Fruit fly (Drosophila melanogaster) whole organism, wandering third instar larva: ENCODE data around the gene CG10341.
A peak's percentile ranks its signal among the peaks of the same experiment; 100 is the strongest.

Source experiments
- Abd-B ChIP-seq: fragments of >200 bp; optimal IDR thresholded peaks from 2 replicates; lab custom pipeline; 2017; ENCODE audit warnings: missing biosample characterization, missing genetic modification characterization
- CG32264 ChIP-seq: fragments of 200-800 bp; sonication (Bioruptor generic); optimal IDR thresholded peaks from 2 replicates; lab custom pipeline; 2016; ENCODE audit warnings: missing biosample characterization, missing genetic modification characterization
- CG9705 ChIP-seq: fragments of 200-800 bp; sonication (Bioruptor generic); optimal IDR thresholded peaks from 2 replicates; lab custom pipeline; 2018; ENCODE audit warnings: missing biosample characterization, mild to moderate bottlenecking, missing genetic modification characterization
- CrebA ChIP-seq: fragments of 200-800 bp; sonication (Bioruptor generic); optimal IDR thresholded peaks from 2 replicates; lab custom pipeline; 2016; ENCODE audit warnings: missing biosample characterization, mild to moderate bottlenecking, missing genetic modification characterization, borderline replicate concordance
- Dfd ChIP-seq: fragments of >200 bp; optimal IDR thresholded peaks from 2 replicates; lab custom pipeline; 2017; ENCODE audit warnings: missing biosample characterization, missing genetic modification characterization
- Dif ChIP-seq: fragments of 200-275, 200-300 bp; sonication (Bioruptor generic); optimal IDR thresholded peaks from 2 replicates; lab custom pipeline; 2018; ENCODE audit warnings: missing biosample characterization, missing genetic modification characterization; ENCODE audit not compliant: partially characterized antibody
- GATAd ChIP-seq: sonication (Bioruptor generic); optimal IDR thresholded peaks from 2 replicates; lab custom pipeline; 2016; ENCODE audit warnings: missing biosample characterization, missing genetic modification characterization
- HLH106 ChIP-seq: fragments of 200-800 bp; optimal IDR thresholded peaks from 3 replicates; lab custom pipeline; 2019; ENCODE audit warnings: missing biosample characterization, mild to moderate bottlenecking, missing genetic modification characterization, moderate library complexity
- Hnf4 ChIP-seq: fragments of 200-800 bp; sonication (Bioruptor generic); optimal IDR thresholded peaks from 2 replicates; lab custom pipeline; 2016; ENCODE audit warnings: missing biosample characterization, mild to moderate bottlenecking, missing genetic modification characterization
- Hr78 ChIP-seq: fragments of >200 bp; optimal IDR thresholded peaks from 2 replicates; lab custom pipeline; 2017; ENCODE audit warnings: missing biosample characterization, missing genetic modification characterization
- Hr83 ChIP-seq: fragments of 200-300 bp; sonication (Bioruptor generic); optimal IDR thresholded peaks from 2 replicates; lab custom pipeline; 2016; ENCODE audit warnings: missing biosample characterization, mild to moderate bottlenecking, missing genetic modification characterization, moderate library complexity; ENCODE audit not compliant: poor library complexity, severe bottlenecking
- Jra ChIP-seq: sonication (Bioruptor generic); optimal IDR thresholded peaks from 2 replicates; lab custom pipeline; 2016; ENCODE audit warnings: missing biosample characterization, missing genetic modification characterization
- Mio ChIP-seq: sonication (Bioruptor generic); optimal IDR thresholded peaks from 2 replicates; lab custom pipeline; 2016; ENCODE audit warnings: missing biosample characterization, missing genetic modification characterization
- Myc ChIP-seq: fragments of >200 bp; optimal IDR thresholded peaks from 2 replicates; lab custom pipeline; 2017
- N ChIP-seq: fragments of >200 bp; optimal IDR thresholded peaks from 2 replicates; lab custom pipeline; 2018; ENCODE audit warnings: missing biosample characterization, missing external identifiers, missing genetic modification characterization
- OdsH ChIP-seq: fragments of 200-800 bp; sonication (Bioruptor generic); optimal IDR thresholded peaks from 2 replicates; lab custom pipeline; 2016; ENCODE audit warnings: missing biosample characterization, mild to moderate bottlenecking, missing genetic modification characterization
- Rel ChIP-seq, 2 experiments: fragments of 200-800 bp; sonication (Bioruptor generic) in 1 of 2; optimal IDR thresholded peaks; 2 replicates in 1 of 2; 3 replicates in 1 of 2; lab custom pipeline; 2016 to 2019; ENCODE audit warnings: mild to moderate bottlenecking in 2 of 2, missing biosample characterization in 2 of 2, missing genetic modification characterization in 2 of 2, moderate library complexity in 1 of 2
- Sp1 ChIP-seq: fragments of 200-800 bp; sonication (Bioruptor generic); optimal IDR thresholded peaks from 3 replicates; lab custom pipeline; 2019; ENCODE audit warnings: missing biosample characterization, mild to moderate bottlenecking, missing genetic modification characterization, moderate library complexity
- Vsx2 ChIP-seq: fragments of 200-300, 225-300 bp; sonication (Bioruptor generic); optimal IDR thresholded peaks from 2 replicates; lab custom pipeline; 2018; ENCODE audit warnings: missing biosample characterization, missing genetic modification characterization; ENCODE audit not compliant: partially characterized antibody
- br ChIP-seq: fragments of 200-800 bp; sonication (Bioruptor generic); optimal IDR thresholded peaks from 2 replicates; lab custom pipeline; 2016; ENCODE audit warnings: missing biosample characterization, missing genetic modification characterization
- brk ChIP-seq: fragments of 200-800 bp; sonication (Bioruptor generic); optimal IDR thresholded peaks from 2 replicates; lab custom pipeline; 2016; ENCODE audit warnings: missing biosample characterization, mild to moderate bottlenecking, missing genetic modification characterization
- dl ChIP-seq, 2 experiments: fragments of 175-275, 200-275 bp in 1 of 2; fragments of 200-275 bp in 1 of 2; sonication (Bioruptor generic); optimal IDR thresholded peaks; lab custom pipeline; 2018; ENCODE audit warnings: mild to moderate bottlenecking in 2 of 2, missing biosample characterization in 2 of 2, missing genetic modification characterization in 2 of 2, moderate library complexity in 2 of 2; ENCODE audit not compliant: partially characterized antibody in 2 of 2, insufficient read depth in 1 of 2
- dmrt93B ChIP-seq: fragments of 200-800 bp; sonication (Bioruptor generic); optimal IDR thresholded peaks from 2 replicates; lab custom pipeline; 2018; ENCODE audit warnings: missing biosample characterization, mild to moderate bottlenecking, missing genetic modification characterization
- dsf ChIP-seq: sonication (Bioruptor generic); optimal IDR thresholded peaks from 2 replicates; lab custom pipeline; 2016; ENCODE audit warnings: missing biosample characterization, missing genetic modification characterization, borderline replicate concordance
- ey ChIP-seq: fragments of 200-800 bp; sonication (Bioruptor generic); optimal IDR thresholded peaks from 2 replicates; lab custom pipeline; 2016; ENCODE audit warnings: missing biosample characterization, missing genetic modification characterization
- foxo ChIP-seq, 2 experiments: fragments of 200-800 bp; sonication (Bioruptor generic); optimal IDR thresholded peaks; 2 replicates in 1 of 2; 3 replicates in 1 of 2; lab custom pipeline; 2016 to 2017; ENCODE audit warnings: missing biosample characterization in 2 of 2, missing genetic modification characterization in 2 of 2
- fru ChIP-seq: fragments of 200-800 bp; sonication (Bioruptor generic); optimal IDR thresholded peaks from 3 replicates; lab custom pipeline; 2016; ENCODE audit warnings: missing biosample characterization, mild to moderate bottlenecking, missing genetic modification characterization
- h ChIP-seq: fragments of 200-800 bp; sonication (Bioruptor generic); optimal IDR thresholded peaks from 3 replicates; lab custom pipeline; 2016; ENCODE audit warnings: missing biosample characterization, mild to moderate bottlenecking, missing genetic modification characterization
- jim ChIP-seq: fragments of 175-275, 200-325 bp; sonication (Bioruptor generic); optimal IDR thresholded peaks from 2 replicates; lab custom pipeline; 2016; ENCODE audit warnings: missing biosample characterization, mild to moderate bottlenecking, missing genetic modification characterization
- lola ChIP-seq: fragments of >200 bp; optimal IDR thresholded peaks from 2 replicates; lab custom pipeline; 2017; ENCODE audit warnings: missing biosample characterization, missing genetic modification characterization
- pan ChIP-seq: fragments of >200 bp; optimal IDR thresholded peaks from 2 replicates; lab custom pipeline; 2017
- psq ChIP-seq: fragments of 200-800 bp; sonication (Bioruptor generic); optimal IDR thresholded peaks from 3 replicates; lab custom pipeline; 2017; ENCODE audit warnings: missing biosample characterization, mild to moderate bottlenecking, missing genetic modification characterization, moderate library complexity
- rgr ChIP-seq: fragments of 200-800 bp; sonication (Bioruptor generic); optimal IDR thresholded peaks from 3 replicates; lab custom pipeline; 2016; ENCODE audit warnings: missing biosample characterization, mild to moderate bottlenecking, missing genetic modification characterization
- sage ChIP-seq: fragments of 200-800 bp; sonication (Bioruptor generic); optimal IDR thresholded peaks from 2 replicates; lab custom pipeline; 2016; ENCODE audit warnings: missing biosample characterization, mild to moderate bottlenecking, missing genetic modification characterization
- sv ChIP-seq: fragments of 200-800 bp; sonication (Bioruptor generic); optimal IDR thresholded peaks from 3 replicates; lab custom pipeline; 2016; ENCODE audit warnings: missing biosample characterization, missing genetic modification characterization
- tai ChIP-seq: sonication (Bioruptor generic); optimal IDR thresholded peaks from 2 replicates; lab custom pipeline; 2016; ENCODE audit warnings: missing biosample characterization, missing genetic modification characterization
- usp ChIP-seq: fragments of >200 bp; optimal IDR thresholded peaks from 2 replicates; lab custom pipeline; 2017; ENCODE audit warnings: missing biosample characterization, missing genetic modification characterization
- woc ChIP-seq: sonication (Bioruptor generic); optimal IDR thresholded peaks from 2 replicates; lab custom pipeline; 2016; ENCODE audit warnings: missing biosample characterization, mild to moderate bottlenecking, missing genetic modification characterization

The CG10341 gene

dm6 chr2L:18708239-18708891, 9.9 kb downstream of the CG10341 start, which contains the start of the genes Faf2 and Grip71:
TSS of gene Faf2 (minus strand) at chr2L:18708688.
TSS of gene Grip71 (plus strand) at chr2L:18708846.
- no peak for TF ChIP-seq CrebA (GFP tag; lab: Kevin White, UChicago)
- TF ChIP-seq Jra (GFP tag; lab: Kevin White, UChicago) = peak; percentile 39
- no peak for TF ChIP-seq brk (GFP tag; lab: Kevin White, UChicago)
- TF ChIP-seq Hnf4 (GFP tag; lab: Kevin White, UChicago) = peak; percentile 77
- peak; percentile 79 for TF ChIP-seq h (GFP tag; lab: Kevin White, UChicago)
- peak; percentile 57 for TF ChIP-seq sv (GFP tag; lab: Kevin White, UChicago)
- no peak for TF ChIP-seq Mio (GFP tag; lab: Kevin White, UChicago)
- no peak for TF ChIP-seq Abd-B (GFP tag; lab: Kevin White, UChicago)
- no peak for TF ChIP-seq lola (GFP tag; lab: Kevin White, UChicago)
- TF ChIP-seq Hr78 (GFP tag; lab: Kevin White, UChicago) = no peak
- no peak for TF ChIP-seq Dfd (GFP tag; lab: Kevin White, UChicago)
- TF ChIP-seq CG32264 (GFP tag; lab: Kevin White, UChicago) = peak; percentile 51
- TF ChIP-seq Hr83 = no peak
- TF ChIP-seq tai (GFP tag; lab: Kevin White, UChicago) = no peak
- peak in 1 of 2 experiments; percentile 81 for TF ChIP-seq foxo (GFP tag; optimal IDR thresholded peaks at IDR 0.05; lab: Kevin White, UChicago)
- TF ChIP-seq rgr = peak; percentile 82
- peak; percentile 61 for TF ChIP-seq woc (GFP tag; lab: Kevin White, UChicago)
- TF ChIP-seq OdsH (GFP tag; lab: Kevin White, UChicago) = peak; percentile 42
- peak; percentile 73 for TF ChIP-seq N (GFP tag; lab: Kevin White, UChicago)
- TF ChIP-seq Dif (GFP tag; lab: Kevin White, UChicago) = no peak
- TF ChIP-seq ey = peak; percentile 74
- peak; percentile 3 for TF ChIP-seq Rel (GFP tag; optimal IDR thresholded peaks at IDR 0.05; lab: Kevin White, UChicago)
- peak; percentile 60 for TF ChIP-seq Rel (tag; optimal IDR thresholded peaks at IDR 0.05; lab: Kevin White, UChicago)
- TF ChIP-seq fru (GFP tag; lab: Kevin White, UChicago) = peak; percentile 72
- peak; percentile 88 for TF ChIP-seq HLH106 (tag; lab: Kevin White, UChicago)
- peak; percentile 66 for TF ChIP-seq Sp1 (GFP tag; lab: Kevin White, UChicago)
- peak; percentile 62 for TF ChIP-seq psq (GFP tag; lab: Kevin White, UChicago)
- peak; percentile 36 for TF ChIP-seq GATAd
- peak; percentile 60 for TF ChIP-seq br (GFP tag; lab: Kevin White, UChicago)
- TF ChIP-seq jim = no peak
- peak; percentile 83 for TF ChIP-seq dmrt93B (GFP tag; lab: Kevin White, UChicago)
- TF ChIP-seq sage = peak; percentile 72
- no peak for TF ChIP-seq pan (lab: Kevin White, UChicago)
- no peak for TF ChIP-seq dl (GFP tag; optimal IDR thresholded peaks at IDR 0.05; lab: Kevin White, UChicago; ENCODE audit: insufficient read depth in 1 of 2, partially characterized antibody in 2 of 2)
- TF ChIP-seq usp = no peak
- no peak for TF ChIP-seq Myc (lab: Kevin White, UChicago)
- peak; percentile 57 for TF ChIP-seq CG9705
- TF ChIP-seq Vsx2 (GFP tag; lab: Kevin White, UChicago) = no peak
- TF ChIP-seq dsf (GFP tag; lab: Kevin White, UChicago) = peak; percentile 60

- no peak for TF ChIP-seq usp
- TF ChIP-seq Dfd (GFP tag; lab: Kevin White, UChicago) = no peak
- TF ChIP-seq CrebA (GFP tag; lab: Kevin White, UChicago) = no peak
- no peak for TF ChIP-seq N (GFP tag; lab: Kevin White, UChicago)
- TF ChIP-seq br (GFP tag; lab: Kevin White, UChicago) = no peak
- no peak for TF ChIP-seq dsf (GFP tag; lab: Kevin White, UChicago)
- TF ChIP-seq Hr83 = no peak
Observed at dm6 chr2L:18713686-18714085, 15.2 kb downstream of the CG10341 start, which contains the start of gene Irk3. TSS of gene Irk3 (minus strand) at chr2L:18713748.
